Worm (Caenorhabditis elegans) whole organism, mixed stage, embryonic: Measurements from ENCODE around the gene clec-86.

ENCODE experiments used
- M03D4.4 ChIP-seq: sonication (generic microtip); optimal IDR thresholded peaks from 2 replicates; lab custom pipeline; 2017; ENCODE audit warnings: mild to moderate bottlenecking, missing genetic modification characterization, missing compliant biosample characterization
- bed-3 ChIP-seq: fragments of 200-800 bp; sonication (Bioruptor generic); optimal IDR thresholded peaks from 3 replicates; lab custom pipeline; 2018; ENCODE audit warnings: mild to moderate bottlenecking, missing genetic modification characterization, moderate library complexity, missing compliant biosample characterization
- blmp-1 ChIP-seq: fragments of 150-350 bp; optimal IDR thresholded peaks from 2 replicates; lab custom pipeline; 2014; ENCODE audit warnings: missing biosample characterization, missing genetic modification characterization
- ceh-39 ChIP-seq: fragments of 150-350 bp; optimal IDR thresholded peaks from 2 replicates; lab custom pipeline; 2014; ENCODE audit warnings: missing biosample characterization, missing genetic modification characterization
- ceh-83 ChIP-seq: fragments of 200-800 bp; sonication (Bioruptor generic); optimal IDR thresholded peaks from 2 replicates; lab custom pipeline; 2018; ENCODE audit warnings: mild to moderate bottlenecking, missing genetic modification characterization, missing compliant biosample characterization
- ces-1 ChIP-seq: fragments of 150-350 bp; optimal IDR thresholded peaks from 2 replicates; lab custom pipeline; 2014; ENCODE audit warnings: missing biosample characterization, missing genetic modification reagents, missing genetic modification characterization
- cnd-1 ChIP-seq: fragments of 200-800 bp; sonication (Bioruptor generic); optimal IDR thresholded peaks from 2 replicates; lab custom pipeline; 2018; ENCODE audit warnings: mild to moderate bottlenecking, missing genetic modification characterization, missing compliant biosample characterization
- drap-1 ChIP-seq: fragments of 200-800 bp; sonication (Bioruptor generic); optimal IDR thresholded peaks from 3 replicates; lab custom pipeline; 2018; ENCODE audit warnings: mild to moderate bottlenecking, missing genetic modification characterization, missing compliant biosample characterization
- elt-1 ChIP-seq: sonication (generic microtip); optimal IDR thresholded peaks from 2 replicates; lab custom pipeline; 2017; ENCODE audit warnings: missing genetic modification characterization, mild to moderate bottlenecking, missing compliant biosample characterization, antibody characterized with exemption, moderate library complexity, borderline replicate concordance; ENCODE audit not compliant: insufficient read depth
- elt-3 ChIP-seq: fragments of 150-350 bp; optimal IDR thresholded peaks from 2 replicates; lab custom pipeline; 2014; ENCODE audit warnings: missing biosample characterization, missing genetic modification characterization
- flh-1 ChIP-seq: fragments of 200-800 bp; sonication (Bioruptor generic); optimal IDR thresholded peaks from 2 replicates; lab custom pipeline; 2018; ENCODE audit warnings: mild to moderate bottlenecking, missing genetic modification characterization, moderate library complexity, missing compliant biosample characterization
- hlh-1 ChIP-seq: fragments of 150-350 bp; optimal IDR thresholded peaks from 2 replicates; lab custom pipeline; 2014; ENCODE audit warnings: missing biosample characterization, missing genetic modification reagents, missing genetic modification characterization
- lin-13 ChIP-seq: fragments of 150-350 bp; optimal IDR thresholded peaks from 2 replicates; lab custom pipeline; 2014; ENCODE audit warnings: missing biosample characterization, missing genetic modification characterization
- lsy-2 ChIP-seq: fragments of 150-350 bp; optimal IDR thresholded peaks from 2 replicates; lab custom pipeline; 2014; ENCODE audit warnings: missing biosample characterization, missing genetic modification characterization
- mab-5 ChIP-seq: fragments of 150-350 bp; optimal IDR thresholded peaks from 2 replicates; lab custom pipeline; 2014; ENCODE audit warnings: missing biosample characterization, missing genetic modification characterization
- mep-1 ChIP-seq: fragments of 150-350 bp; optimal IDR thresholded peaks from 2 replicates; lab custom pipeline; 2017; ENCODE audit warnings: missing biosample characterization, missing genetic modification reagents, missing genetic modification characterization, inconsistent platforms
- mls-2 ChIP-seq: sonication (generic microtip); optimal IDR thresholded peaks from 2 replicates; lab custom pipeline; 2016; ENCODE audit warnings: mild to moderate bottlenecking, missing genetic modification characterization, moderate library complexity, missing compliant biosample characterization
- nhr-12 ChIP-seq: fragments of 150-350 bp; optimal IDR thresholded peaks from 2 replicates; lab custom pipeline; 2014; ENCODE audit warnings: missing biosample characterization, missing genetic modification characterization
- nhr-2 ChIP-seq: fragments of 150-350 bp; optimal IDR thresholded peaks from 2 replicates; lab custom pipeline; 2014; ENCODE audit warnings: missing biosample characterization, missing genetic modification characterization
- nhr-28 ChIP-seq: fragments of 150-350 bp; optimal IDR thresholded peaks from 2 replicates; lab custom pipeline; 2014; ENCODE audit warnings: missing biosample characterization, missing genetic modification characterization
- pha-4 ChIP-seq: fragments of 150-350 bp; optimal IDR thresholded peaks from 2 replicates; lab custom pipeline; 2018; ENCODE audit warnings: missing biosample characterization, missing genetic modification reagents, missing genetic modification characterization
- snpc-4 ChIP-seq: fragments of 150-350 bp; optimal IDR thresholded peaks from 2 replicates; lab custom pipeline; 2014; ENCODE audit warnings: missing biosample characterization, missing genetic modification characterization
- sptf-1 ChIP-seq: sonication (generic microtip); optimal IDR thresholded peaks from 2 replicates; lab custom pipeline; 2017; ENCODE audit warnings: mild to moderate bottlenecking, missing genetic modification characterization, moderate library complexity, missing compliant biosample characterization
- tbx-8 ChIP-seq: fragments of 200-800 bp; sonication (Bioruptor generic); optimal IDR thresholded peaks from 2 replicates; lab custom pipeline; 2018; ENCODE audit warnings: mild to moderate bottlenecking, missing genetic modification characterization, moderate library complexity, missing compliant biosample characterization
- unc-62 ChIP-seq: fragments of 150-350 bp; optimal IDR thresholded peaks from 2 replicates; lab custom pipeline; 2014; ENCODE audit warnings: missing biosample characterization, missing genetic modification reagents, missing genetic modification characterization
- zip-8 ChIP-seq: fragments of 150-350 bp; optimal IDR thresholded peaks from 2 replicates; lab custom pipeline; 2014; ENCODE audit warnings: missing biosample characterization, missing genetic modification characterization

The clec-86 gene

DNA sequence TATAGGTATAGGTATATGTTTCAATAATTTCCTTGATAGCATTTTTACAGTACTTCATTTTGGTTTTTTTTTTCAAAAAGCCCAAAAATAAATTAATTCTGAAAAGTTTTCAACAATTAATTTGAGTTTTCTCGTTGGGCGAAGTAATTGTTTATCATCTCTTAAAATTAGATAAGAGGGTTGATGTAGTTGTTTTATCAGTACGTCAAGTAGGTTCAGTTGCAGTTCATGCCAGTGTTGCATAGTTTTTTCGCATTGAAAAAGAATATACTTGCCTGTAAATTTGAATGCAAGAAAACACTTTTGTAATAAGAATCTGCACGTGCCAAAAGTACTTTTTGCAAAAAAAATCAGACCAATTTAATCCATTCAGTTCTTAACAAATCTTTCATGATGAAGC, 14.5 kb upstream of the clec-86 start:
- TF ChIP-seq mep-1 (no peak), nhr-28 (tag; lab: Kevin White, UChicago) (no peak), M03D4.4 (tag; lab: Kevin White, UChicago) (no peak)

DNA sequence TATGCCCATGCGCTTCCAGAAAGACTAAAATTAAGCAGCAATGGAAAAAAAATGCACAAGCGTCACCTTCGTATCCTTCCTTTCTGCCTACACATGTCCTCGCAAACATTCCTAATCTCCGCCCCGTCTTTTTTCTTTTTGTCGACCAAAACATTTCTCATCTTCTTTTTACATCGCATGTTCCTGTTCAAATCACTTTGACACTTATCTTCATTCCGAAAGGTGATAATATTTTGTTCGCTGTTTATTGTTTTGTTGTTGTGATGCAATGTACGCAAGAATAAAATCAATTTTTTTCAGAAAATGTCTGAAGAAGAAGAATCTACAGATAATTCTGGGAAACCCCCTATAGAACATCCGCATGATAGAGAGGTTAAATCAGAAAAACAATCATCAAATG, 13.3 kb upstream of the clec-86 start, which contains the start of gene ist-1:
Gene ist-1, plus strand, starts transcription at position 301 of the 400 bp plus-strand sequence.
- no peak for TF ChIP-seq pha-4 (tag; lab: Kevin White, UChicago)
- no peak for TF ChIP-seq M03D4.4 (tag; lab: Kevin White, UChicago)
- no peak for TF ChIP-seq elt-3 (tag; lab: Kevin White, UChicago)
- TF ChIP-seq drap-1 = no peak
- TF ChIP-seq ceh-39 (tag; lab: Kevin White, UChicago) = no peak
- no peak for TF ChIP-seq hlh-1 (tag; lab: Kevin White, UChicago)
- no peak for TF ChIP-seq unc-62 (GFP tag; lab: Kevin White, UChicago)
- TF ChIP-seq mls-2 (tag; lab: Kevin White, UChicago) = no peak
- TF ChIP-seq bed-3 (GFP tag; lab: Kevin White, UChicago) = no peak

DNA sequence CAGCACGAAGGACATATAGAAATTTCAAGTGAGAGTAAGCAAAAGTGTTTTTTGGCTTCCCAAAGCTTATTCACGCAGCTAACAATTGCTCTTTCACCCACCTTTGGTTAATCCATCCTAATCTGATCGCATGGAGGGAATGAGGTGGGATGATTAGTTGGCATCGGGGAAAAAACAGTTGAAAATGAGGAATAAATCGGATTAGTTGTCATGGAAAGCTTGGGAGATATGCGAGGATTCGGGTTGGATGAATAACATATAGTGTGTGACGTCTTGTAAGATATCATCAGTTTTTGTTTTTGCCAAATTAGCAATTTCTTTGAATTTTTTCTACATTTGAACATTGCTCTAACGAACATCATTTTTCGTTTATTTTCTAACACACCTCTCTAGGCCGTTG, 11.1 kb upstream of the clec-86 start:
- no peak for TF ChIP-seq cnd-1 (tag; lab: Kevin White, UChicago)
- no peak for TF ChIP-seq bed-3 (GFP tag; lab: Kevin White, UChicago)

ce11 chrX:7129460-7129859, 10.2 kb upstream of the clec-86 start:
- peak; percentile 1 for TF ChIP-seq elt-1 (tag; lab: Kevin White, UChicago)
- no peak for TF ChIP-seq cnd-1 (tag; lab: Kevin White, UChicago)

DNA sequence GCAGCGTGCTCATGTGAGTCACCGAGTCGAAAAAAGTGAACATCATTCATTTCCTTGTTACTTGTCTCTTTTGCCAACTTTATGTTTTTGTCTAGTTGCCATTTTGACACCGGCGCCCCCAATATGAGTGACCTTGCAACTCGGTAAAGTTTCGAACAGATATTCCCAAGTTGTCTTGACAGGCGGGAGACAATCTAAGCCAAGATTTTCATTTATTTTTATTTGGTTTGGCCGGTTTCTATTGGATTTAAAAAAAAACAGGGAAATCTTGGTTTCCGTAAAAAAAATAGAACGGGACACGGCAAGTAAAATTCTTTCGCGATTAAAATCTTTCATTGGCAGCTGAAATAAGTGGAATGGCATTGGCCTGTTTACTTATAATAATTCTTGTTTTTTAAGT, 8.5 kb upstream of the clec-86 start:
- TF ChIP-seq cnd-1 (tag; lab: Kevin White, UChicago) (no peak), snpc-4 (no peak), flh-1 (GFP tag; lab: Kevin White, UChicago) (no peak), elt-3 (tag; lab: Kevin White, UChicago) (no peak), lin-13 (tag; lab: Kevin White, UChicago) (no peak), M03D4.4 (tag; lab: Kevin White, UChicago) (no peak), pha-4 (tag; lab: Kevin White, UChicago) (no peak), ceh-39 (tag; lab: Kevin White, UChicago) (no peak), mab-5 (tag; lab: Kevin White, UChicago) (no peak)

DNA sequence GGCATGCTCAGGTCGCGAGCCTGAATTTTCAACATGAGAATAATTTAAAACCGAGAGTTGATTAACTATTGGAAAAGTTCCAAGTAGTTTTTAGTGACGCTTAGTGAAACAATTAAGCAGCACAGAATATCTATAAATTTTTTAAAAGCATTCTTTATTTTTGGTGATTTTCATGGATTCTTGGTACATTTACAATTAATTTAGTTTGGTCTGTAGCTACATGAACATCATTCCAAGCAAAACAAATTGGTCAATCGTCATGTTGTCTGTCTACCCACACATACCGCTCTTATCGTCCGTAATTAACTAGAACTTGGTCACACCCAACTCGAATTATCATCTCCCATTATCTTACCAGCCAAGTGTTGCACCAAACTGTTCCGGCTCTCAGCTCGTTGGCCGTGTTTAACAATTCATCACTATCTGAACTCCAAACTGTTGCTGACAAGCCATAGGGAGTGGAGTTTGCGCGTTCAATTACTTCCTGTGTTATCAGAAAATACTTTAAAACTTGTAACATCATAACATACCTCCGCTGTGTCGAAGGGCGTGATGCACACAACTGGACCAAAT, 1.1 kb downstream of the clec-86 start:
- TF ChIP-seq mep-1 (no peak), nhr-28 (tag; lab: Kevin White, UChicago) (no peak), unc-62 (GFP tag; lab: Kevin White, UChicago) (no peak), nhr-2 (no peak), tbx-8 (GFP tag; lab: Kevin White, UChicago) (no peak), blmp-1 (no peak), sptf-1 (tag; lab: Kevin White, UChicago) (no peak), snpc-4 (no peak), lsy-2 (tag; lab: Kevin White, UChicago) (no peak), cnd-1 (tag; lab: Kevin White, UChicago) (no peak), nhr-12 (tag; lab: Kevin White, UChicago) (no peak), zip-8 (tag; lab: Kevin White, UChicago) (no peak), ceh-83 (no peak), elt-1 (tag; lab: Kevin White, UChicago) (no peak), elt-3 (tag; lab: Kevin White, UChicago) (no peak)

DNA sequence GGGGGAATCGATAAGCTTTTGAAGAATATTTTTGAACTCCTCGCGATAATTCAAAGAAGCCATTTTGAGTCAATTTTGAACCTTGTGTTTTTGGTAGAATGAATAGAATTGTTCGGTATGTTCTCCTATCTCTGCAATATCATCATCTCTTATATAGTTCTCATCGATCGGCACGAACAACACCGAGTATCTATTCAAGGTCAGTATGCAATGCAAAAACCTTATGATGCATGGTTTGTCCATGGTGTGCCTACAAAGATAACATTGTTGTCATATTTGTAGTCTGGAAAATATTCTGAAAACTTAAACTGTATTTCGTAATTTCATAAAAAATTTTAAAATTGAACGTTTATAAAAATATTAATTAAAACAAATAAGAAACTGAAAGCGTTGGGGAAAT, 3.8 kb downstream of the clec-86 start, which contains the start of gene alh-10:
Gene alh-10, minus strand, starts transcription at position 127 of the 400 bp plus-strand sequence.
- TF ChIP-seq snpc-4 (no peak), ces-1 (GFP tag; lab: Kevin White, UChicago) (no peak), lsy-2 (tag; lab: Kevin White, UChicago) (no peak), zip-8 (tag; lab: Kevin White, UChicago) (no peak), nhr-2 (no peak)
- TF ChIP-seq, all 35 proteins: peak for 0
